Worm (Caenorhabditis elegans): ENCODE results near the gene T01D1.4.
A peak's percentile ranks its signal among the peaks of the same experiment; 100 is the strongest.

T01D1.4 gene

ce11 chrII:219846-220503 is 41.1 kb upstream of the T01D1.4 start:
- TF ChIP-seq efl-1 (optimal IDR thresholded peaks at IDR 0.05) (no peak), efl-1 (GFP tag; optimal IDR thresholded peaks at IDR 0.05 in 1 of 2) (peak in 1 of 2 experiments; percentile 56), nhr-71 (tag; optimal IDR thresholded peaks at IDR 0.05) (no peak), snu-23 (GFP tag; optimal IDR thresholded peaks at IDR 0.05) (no peak), fkh-10 (GFP tag; optimal IDR thresholded peaks at IDR 0.05) (no peak)

DNA sequence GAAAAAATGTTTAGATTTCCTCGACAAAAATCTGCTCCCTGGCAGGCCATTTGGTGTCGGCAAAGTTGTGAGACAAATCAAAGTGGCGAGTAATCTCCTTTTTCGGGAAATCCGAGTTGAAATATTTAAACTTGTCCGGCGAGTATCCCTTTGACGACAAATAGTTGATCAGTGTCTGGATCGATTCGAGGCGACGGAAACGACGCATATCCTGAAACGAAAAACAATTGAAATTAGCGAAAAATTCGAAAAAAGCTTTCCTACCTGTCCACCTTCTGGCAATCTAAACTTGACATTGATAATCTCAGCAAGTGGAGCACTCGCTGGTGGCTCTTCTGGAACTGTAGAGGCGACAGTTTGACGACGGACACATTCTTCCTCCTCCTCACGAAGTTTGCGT is 38.4 kb upstream of the T01D1.4 start:
- TF ChIP-seq nhr-85 (tag), result peak; percentile 25
- TF ChIP-seq zag-1 (tag; optimal IDR thresholded peaks at IDR 0.05), result no peak
- no peak for TF ChIP-seq C16A3.4 (tag; optimal IDR thresholded peaks at IDR 0.05)
- TF ChIP-seq mab-9 (GFP tag; IDR thresholded peaks at IDR 0.05), result no peak

DNA sequence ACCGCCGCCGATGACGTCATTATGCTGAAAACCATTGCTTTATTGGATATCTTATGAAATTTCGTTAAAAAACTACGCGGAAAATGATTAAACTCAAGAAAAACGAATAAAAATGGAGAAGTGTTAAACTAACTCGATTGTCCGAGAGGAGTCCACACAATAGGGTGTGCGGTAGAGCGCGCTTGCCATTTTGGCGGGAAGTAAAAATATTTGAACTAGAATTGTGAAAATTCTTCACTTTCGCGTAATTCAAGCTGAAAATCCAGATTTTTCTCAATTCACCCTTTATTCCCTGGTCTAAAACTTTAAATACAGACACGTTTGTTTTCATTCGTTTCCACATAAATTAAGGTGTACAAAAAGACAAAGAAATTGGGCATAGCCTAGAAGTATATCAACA is 37.7 kb upstream of the T01D1.4 start, which contains the start of gene F48A11.4:
F48A11.4 (minus strand) TSS at position 24 of the 400 bp plus-strand sequence.
- TF ChIP-seq rnt-1 (tag; optimal IDR thresholded peaks at IDR 0.05) (peak; percentile 98), unc-30 (tag; optimal IDR thresholded peaks at IDR 0.05) (peak; percentile 17), ceh-88 (GFP tag; IDR thresholded peaks at IDR 0.05) (peak; percentile 86), efl-3 (GFP tag; optimal IDR thresholded peaks at IDR 0.05) (peak; percentile 64), lin-13 (GFP tag; optimal IDR thresholded peaks at IDR 0.05) (peak; percentile 90), lin-39 (tag; optimal IDR thresholded peaks at IDR 0.05) (peak; percentile 95), F16B12.6 (tag; optimal IDR thresholded peaks at IDR 0.05) (peak; percentile 74), lin-35 (GFP tag; optimal IDR thresholded peaks at IDR 0.05) (peak; percentile 100), C34B4.2 (tag; optimal IDR thresholded peaks at IDR 0.05) (peak; percentile 2), ceh-8 (GFP tag; optimal IDR thresholded peaks at IDR 0.05) (peak; percentile 90), fos-1 (tag; optimal IDR thresholded peaks at IDR 0.05) (peak; percentile 90), ets-5 (GFP tag; IDR thresholded peaks at IDR 0.05) (no peak), ama-1 (optimal IDR thresholded peaks at IDR 0.05) (peak; percentile 86), fkh-10 (GFP tag; optimal IDR thresholded peaks at IDR 0.05) (peak; percentile 78), isw-1 (GFP tag; IDR thresholded peaks at IDR 0.05) (peak; percentile 92), tbx-2 (tag; optimal IDR thresholded peaks at IDR 0.05) (peak; percentile 96), mep-1 (tag; optimal IDR thresholded peaks at IDR 0.05) (peak; percentile 96), alr-1 (tag; optimal IDR thresholded peaks at IDR 0.05; ENCODE audit: borderline replicate concordance) (no peak), mef-2 (tag; optimal IDR thresholded peaks at IDR 0.05) (peak; percentile 60), nhr-19 (GFP tag; conservative IDR thresholded peaks at IDR 0.05) (peak; percentile 95), vab-15 (tag; optimal IDR thresholded peaks at IDR 0.05) (peak; percentile 69), elt-3 (tag; optimal IDR thresholded peaks at IDR 0.05) (peak in 4 of 6 experiments; percentile 69 to 93 (median 84)), egl-27 (tag; optimal IDR thresholded peaks at IDR 0.05) (no peak), nhr-85 (tag) (peak; percentile 96), pag-3 (tag; optimal IDR thresholded peaks at IDR 0.05; ENCODE audit: borderline replicate concordance, insufficient read depth) (no peak), nhr-28 (tag; optimal IDR thresholded peaks at IDR 0.05) (no peak), nhr-90 (tag; optimal IDR thresholded peaks at IDR 0.05; ENCODE audit: poor library complexity) (peak; percentile 97), elt-2 (tag; optimal IDR thresholded peaks at IDR 0.05) (peak; percentile 82), zip-4 (GFP tag; optimal IDR thresholded peaks at IDR 0.05) (peak; percentile 90), hlh-17 (GFP tag; optimal IDR thresholded peaks at IDR 0.05; ENCODE audit: borderline replicate concordance) (no peak), mdl-1 (tag; optimal IDR thresholded peaks at IDR 0.05) (peak in 1 of 2 experiments; percentile 85), sox-4 (tag; optimal IDR thresholded peaks at IDR 0.05) (peak; percentile 89), nhr-20 (tag; optimal IDR thresholded peaks at IDR 0.05) (peak; percentile 95), egl-13 (tag; optimal IDR thresholded peaks at IDR 0.05) (peak; percentile 90), ceh-90 (tag; optimal IDR thresholded peaks at IDR 0.05) (peak; percentile 73), lsy-2 (tag; optimal IDR thresholded peaks at IDR 0.05) (peak; percentile 93 to 94), mab-9 (GFP tag; IDR thresholded peaks at IDR 0.05) (peak; percentile 87), ceh-82 (tag; optimal IDR thresholded peaks at IDR 0.05) (peak; percentile 96 to 97 (median 96)), aly-2 (tag; optimal IDR thresholded peaks at IDR 0.05) (peak; percentile 88), lir-3 (tag; optimal IDR thresholded peaks at IDR 0.05; ENCODE audit: poor library complexity) (peak; percentile 85), nhr-76 (tag; optimal IDR thresholded peaks at IDR 0.05) (no peak), ztf-4 (tag; optimal IDR thresholded peaks at IDR 0.05) (peak; percentile 89)

All from whole organism, L1 larva.